Worm (Caenorhabditis elegans) whole organism, L4 larva: ENCODE measurements around the gene atg-10.

Experiments used
- F37D6.2 ChIP-seq: sonication (generic microtip); optimal IDR thresholded peaks from 2 replicates; lab custom pipeline; 2016; ENCODE audit warnings: mild to moderate bottlenecking, missing genetic modification characterization, missing compliant biosample characterization
- ama-1 ChIP-seq: fragments of 150-350 bp; optimal IDR thresholded peaks from 2 replicates; lab custom pipeline; 2014; ENCODE audit warnings: inconsistent platforms, mixed read lengths
- ceh-62 ChIP-seq: sonication (generic microtip); optimal IDR thresholded peaks from 2 replicates; lab custom pipeline; 2017; ENCODE audit warnings: missing biosample characterization, missing genetic modification characterization
- egl-27 ChIP-seq: sonication (generic microtip); optimal IDR thresholded peaks from 3 replicates; lab custom pipeline; 2017; ENCODE audit warnings: missing biosample characterization, missing genetic modification reagents, missing genetic modification characterization
- fkh-10 ChIP-seq: fragments of 150-350 bp; optimal IDR thresholded peaks from 2 replicates; lab custom pipeline; 2014; ENCODE audit warnings: missing biosample characterization, missing genetic modification reagents, missing genetic modification characterization
- hlh-30 ChIP-seq: sonication (generic microtip); optimal IDR thresholded peaks from 2 replicates; lab custom pipeline; 2017; ENCODE audit warnings: antibody characterized with exemption, mild to moderate bottlenecking, missing genetic modification characterization, missing compliant biosample characterization; ENCODE audit not compliant: insufficient read depth
- nhr-10 ChIP-seq: fragments of 150-350 bp; optimal IDR thresholded peaks from 2 replicates; lab custom pipeline; 2014; ENCODE audit warnings: missing biosample characterization, missing genetic modification characterization
- nhr-25 ChIP-seq: sonication (generic microtip); optimal IDR thresholded peaks from 2 replicates; lab custom pipeline; 2017; ENCODE audit warnings: missing genetic modification characterization, mild to moderate bottlenecking, missing compliant biosample characterization, antibody characterized with exemption, moderate library complexity, borderline replicate concordance; ENCODE audit not compliant: insufficient read depth
- nhr-6 ChIP-seq: fragments of 150-350 bp; optimal IDR thresholded peaks from 2 replicates; lab custom pipeline; 2014; ENCODE audit warnings: missing biosample characterization, missing genetic modification characterization
- pqm-1 ChIP-seq: sonication (generic microtip); optimal IDR thresholded peaks from 2 replicates; lab custom pipeline; 2017; ENCODE audit warnings: missing biosample characterization, missing genetic modification characterization

DNA sequence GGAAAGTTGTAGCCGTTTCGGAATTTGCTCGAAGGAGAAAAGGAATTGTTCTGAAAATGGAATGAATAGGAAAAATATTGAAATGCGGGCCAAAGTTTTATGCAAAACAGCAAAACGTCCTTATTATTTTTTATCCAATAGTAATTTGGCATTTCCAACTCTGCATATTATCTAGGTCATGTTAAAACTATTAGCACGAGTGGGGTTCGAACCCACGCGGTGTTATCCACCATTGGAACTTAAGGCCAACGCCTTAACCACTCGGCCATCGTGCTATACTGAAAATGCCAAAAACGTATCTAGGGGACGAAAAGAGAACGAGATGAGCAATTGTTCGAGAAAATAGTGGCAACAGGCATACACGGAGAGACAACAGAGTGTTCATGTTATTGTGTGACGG lies 27.2 kb upstream of the atg-10 start:
- TF ChIP-seq F37D6.2 (tag; lab: Kevin White, UChicago) (no peak), egl-27 (tag; lab: Kevin White, UChicago) (no peak), pqm-1 (tag; lab: Kevin White, UChicago) (no peak), nhr-6 (no peak), hlh-30 (tag; lab: Kevin White, UChicago) (no peak), nhr-10 (tag; lab: Kevin White, UChicago) (no peak), fkh-10 (no peak), ama-1 (lab: Kevin White, UChicago) (no peak), ceh-62 (tag; lab: Kevin White, UChicago) (no peak), nhr-25 (tag; lab: Kevin White, UChicago) (no peak)
